Worm (Caenorhabditis elegans): ENCODE measurements around the gene F39E9.14.

ce11 chrII:3249406-3249805, 41.0 kb downstream of the F39E9.14 start, which contains the start of gene clec-124:
- TF ChIP-seq ceh-2 (tag; optimal IDR thresholded peaks at IDR 0.05) = no peak
- no peak for TF ChIP-seq unc-55 (GFP tag; optimal IDR thresholded peaks at IDR 0.05)
- TF ChIP-seq unc-86 (tag; optimal IDR thresholded peaks at IDR 0.05) = no peak
- TF ChIP-seq pha-4 (tag; optimal IDR thresholded peaks at IDR 0.05) = no peak
- no peak for TF ChIP-seq C38D4.7 (GFP tag; optimal IDR thresholded peaks at IDR 0.05)
- TF ChIP-seq tbx-7 (tag; optimal IDR thresholded peaks at IDR 0.05) = no peak
- TF ChIP-seq pat-9 (tag; optimal IDR thresholded peaks at IDR 0.05) = no peak
- no peak for TF ChIP-seq ceh-24 (tag; optimal IDR thresholded peaks at IDR 0.05)
- TF ChIP-seq ceh-6 (GFP tag; optimal IDR thresholded peaks at IDR 0.05) = no peak
- no peak for TF ChIP-seq elt-2 (tag; optimal IDR thresholded peaks at IDR 0.05)
- TF ChIP-seq fkh-10 (GFP tag; optimal IDR thresholded peaks at IDR 0.05) = no peak
- no peak for TF ChIP-seq K02D7.2 (tag; optimal IDR thresholded peaks at IDR 0.05)
- no peak for TF ChIP-seq mec-3 (tag; optimal IDR thresholded peaks at IDR 0.05; ENCODE audit: borderline replicate concordance)
